Worm (Caenorhabditis elegans) whole organism, early embryonic: ENCODE results near the gene str-207.

Experiments used
- B0310.2 ChIP-seq: sonication (generic microtip); optimal IDR thresholded peaks from 2 replicates; lab custom pipeline; 2016; ENCODE audit warnings: mild to moderate bottlenecking, missing genetic modification characterization, missing compliant biosample characterization
- F13C5.2 ChIP-seq: sonication (generic microtip); optimal IDR thresholded peaks from 2 replicates; lab custom pipeline; 2017; ENCODE audit warnings: mild to moderate bottlenecking, missing genetic modification characterization, inconsistent platforms, missing compliant biosample characterization
- aly-1 ChIP-seq: sonication (generic microtip); optimal IDR thresholded peaks from 2 replicates; lab custom pipeline; 2016; ENCODE audit warnings: missing genetic modification characterization, missing compliant biosample characterization
- ama-1 ChIP-seq: fragments of 150-350 bp; optimal IDR thresholded peaks from 2 replicates; lab custom pipeline; 2014
- ceh-13 ChIP-seq: fragments of 200-800 bp; sonication (Bioruptor generic); optimal IDR thresholded peaks from 2 replicates; lab custom pipeline; 2018; ENCODE audit warnings: mild to moderate bottlenecking, missing genetic modification characterization, missing compliant biosample characterization
- ceh-36 ChIP-seq: sonication (generic microtip); optimal IDR thresholded peaks from 2 replicates; lab custom pipeline; 2016; ENCODE audit warnings: missing genetic modification characterization, inconsistent platforms, missing compliant biosample characterization
- ets-7 ChIP-seq: sonication (generic microtip); optimal IDR thresholded peaks from 2 replicates; lab custom pipeline; 2016; ENCODE audit warnings: missing genotype, missing genetic modification characterization, missing compliant biosample characterization
- flt-1 ChIP-seq: fragments of 200-800 bp; sonication (Bioruptor generic); IDR thresholded peaks from 2 replicates; pipeline ENCODE4 v1.3.6; 2022; ENCODE audit warnings: missing genetic modification characterization, missing compliant biosample characterization
- hmbx-1 ChIP-seq: sonication (generic microtip); optimal IDR thresholded peaks from 2 replicates; lab custom pipeline; 2016; ENCODE audit warnings: mild to moderate bottlenecking, missing genetic modification characterization, missing compliant biosample characterization
- hmg-4 ChIP-seq: fragments of 200-800 bp; sonication (Bioruptor generic); optimal IDR thresholded peaks from 2 replicates; lab custom pipeline; 2018; ENCODE audit warnings: mild to moderate bottlenecking, missing genetic modification characterization, missing compliant biosample characterization
- hnd-1 ChIP-seq: sonication (generic microtip); optimal IDR thresholded peaks from 2 replicates; lab custom pipeline; 2016; ENCODE audit warnings: missing genetic modification characterization, missing compliant biosample characterization
- pes-1 ChIP-seq: fragments of 200-800 bp; sonication (Bioruptor generic); IDR thresholded peaks from 2 replicates; pipeline ENCODE4 v1.3.6; 2022; ENCODE audit warnings: missing genetic modification reagents, missing genetic modification characterization, missing compliant biosample characterization
- scrt-1 ChIP-seq: fragments of 200-800 bp; sonication (Bioruptor generic); IDR thresholded peaks from 2 replicates; pipeline ENCODE4 v1.3.6; 2022; ENCODE audit warnings: missing genetic modification characterization, missing compliant biosample characterization
- sea-1 ChIP-seq: fragments of 200-800 bp; sonication (Bioruptor generic); conservative IDR thresholded peaks from 2 replicates; pipeline ENCODE4 v1.3.6; 2022; ENCODE audit warnings: missing genetic modification characterization, missing compliant biosample characterization
- tbx-11 ChIP-seq: fragments of 200-800 bp; sonication (Bioruptor generic); IDR thresholded peaks from 2 replicates; pipeline ENCODE4 v1.3.6; 2022; ENCODE audit warnings: missing genetic modification characterization, missing compliant biosample characterization
- tbx-37 ChIP-seq: fragments of 200-800 bp; sonication (Bioruptor generic); conservative IDR thresholded peaks from 2 replicates; pipeline ENCODE4 v1.3.6; 2022; ENCODE audit warnings: missing genetic modification reagents, missing genetic modification characterization, missing compliant biosample characterization
- tra-4 ChIP-seq: sonication (generic microtip); optimal IDR thresholded peaks from 2 replicates; lab custom pipeline; 2017; ENCODE audit warnings: missing genetic modification characterization, missing compliant biosample characterization

str-207 gene

DNA sequence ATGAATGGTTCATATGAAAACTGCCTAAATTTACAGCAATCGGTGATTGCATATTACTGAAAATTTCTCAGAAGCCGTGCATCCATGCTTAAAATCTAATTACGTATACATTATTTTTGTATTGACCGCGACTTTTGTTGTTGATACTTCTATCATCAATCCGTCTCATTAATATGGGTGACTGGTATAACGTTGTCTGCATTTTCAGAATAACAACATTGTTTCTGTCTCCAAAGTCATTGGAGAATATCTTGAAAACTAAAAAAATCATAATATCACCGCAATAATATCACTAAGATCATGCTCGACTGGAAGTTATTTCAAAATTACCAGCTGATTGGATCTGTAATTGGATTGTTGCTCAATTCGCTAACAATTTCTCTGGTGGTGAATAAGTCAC, at the start of gene str-207:
Gene str-207, plus strand, starts transcription at position 301 of the 400 bp plus-strand sequence.
- TF ChIP-seq ceh-13 (GFP tag; lab: Kevin White, UChicago) = no peak
- no peak for TF ChIP-seq B0310.2 (tag; lab: Kevin White, UChicago)
- no peak for TF ChIP-seq hnd-1 (tag; lab: Kevin White, UChicago)
- no peak for TF ChIP-seq pes-1 (GFP tag; lab: Robert Waterston, UW)
- no peak for TF ChIP-seq sea-1 (GFP tag; lab: Robert Waterston, UW)
- TF ChIP-seq aly-1 = no peak
- no peak for TF ChIP-seq hmbx-1 (tag; lab: Kevin White, UChicago)
- no peak for TF ChIP-seq F13C5.2 (tag; lab: Kevin White, UChicago)
- TF ChIP-seq flt-1 (GFP tag; lab: Robert Waterston, UW) = no peak
- no peak for TF ChIP-seq tra-4 (tag; lab: Kevin White, UChicago)

- TF ChIP-seq ama-1 (lab: Kevin White, UChicago) (no peak), tbx-37 (GFP tag; lab: Robert Waterston, UW) (no peak)
Measured at ce11 chrV:4903696-4904095, 47.8 kb upstream of the str-207 start, which contains the start of gene ugt-8. ugt-8 (plus strand) TSS chrV:4903930.

- TF ChIP-seq scrt-1 (GFP tag; lab: Robert Waterston, UW) (no peak), pes-1 (GFP tag; lab: Robert Waterston, UW) (no peak), tra-4 (tag; lab: Kevin White, UChicago) (no peak), B0310.2 (tag; lab: Kevin White, UChicago) (no peak), ama-1 (lab: Kevin White, UChicago) (no peak), sea-1 (GFP tag; lab: Robert Waterston, UW) (no peak), aly-1 (no peak)
Measured at ce11 chrV:4905953-4906352, 45.6 kb upstream of the str-207 start, which contains the start of gene ugt-14. ugt-14 (plus strand) TSS chrV:4906253.

DNA sequence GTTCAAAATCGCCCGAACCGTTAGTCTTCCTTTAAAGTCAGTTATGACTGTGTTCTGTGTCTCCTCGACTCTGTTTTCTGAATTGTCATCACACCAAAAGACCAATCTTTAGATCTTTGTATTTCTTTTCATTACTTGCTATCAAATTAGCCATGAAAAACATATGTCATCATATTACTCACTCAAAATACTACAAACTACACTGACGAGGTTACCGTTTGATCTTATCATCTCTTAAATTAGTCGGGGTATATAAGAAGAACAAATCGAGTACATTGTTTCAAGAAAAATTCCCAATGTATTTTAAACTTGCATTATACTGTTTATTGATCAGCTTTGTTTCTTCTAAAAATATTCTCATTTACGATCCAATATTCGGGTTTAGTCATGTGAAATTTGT, 42.9 kb upstream of the str-207 start, which contains the start of gene ugt-13:
Gene ugt-13, plus strand, starts transcription at position 294 of the 400 bp plus-strand sequence.
- TF ChIP-seq F13C5.2 (tag; lab: Kevin White, UChicago) (no peak), scrt-1 (GFP tag; lab: Robert Waterston, UW) (no peak), ets-7 (tag; lab: Kevin White, UChicago) (no peak), aly-1 (no peak), B0310.2 (tag; lab: Kevin White, UChicago) (no peak), hmg-4 (GFP tag; lab: Kevin White, UChicago) (no peak), hnd-1 (tag; lab: Kevin White, UChicago) (no peak), sea-1 (GFP tag; lab: Robert Waterston, UW) (no peak), pes-1 (GFP tag; lab: Robert Waterston, UW) (no peak), ceh-36 (tag; lab: Kevin White, UChicago) (no peak), flt-1 (GFP tag; lab: Robert Waterston, UW) (no peak)

ce11 chrV:4912313-4912712, 39.2 kb upstream of the str-207 start, which contains the start of gene H23N18.5:
H23N18.5 (minus strand) TSS chrV:4912381.
- TF ChIP-seq tra-4 (tag; lab: Kevin White, UChicago) = no peak
- TF ChIP-seq sea-1 (GFP tag; lab: Robert Waterston, UW) = no peak
- no peak for TF ChIP-seq pes-1 (GFP tag; lab: Robert Waterston, UW)
- no peak for TF ChIP-seq scrt-1 (GFP tag; lab: Robert Waterston, UW)
- no peak for TF ChIP-seq tbx-37 (GFP tag; lab: Robert Waterston, UW)
- no peak for TF ChIP-seq ama-1 (lab: Kevin White, UChicago)
- no peak for TF ChIP-seq hmg-4 (GFP tag; lab: Kevin White, UChicago)
- no peak for TF ChIP-seq ceh-13 (GFP tag; lab: Kevin White, UChicago)
- TF ChIP-seq ceh-36 (tag; lab: Kevin White, UChicago) = no peak
- no peak for TF ChIP-seq aly-1
- TF ChIP-seq flt-1 (GFP tag; lab: Robert Waterston, UW) = no peak
- TF ChIP-seq ets-7 (tag; lab: Kevin White, UChicago) = no peak
- TF ChIP-seq hnd-1 (tag; lab: Kevin White, UChicago) = no peak
- no peak for TF ChIP-seq hmbx-1 (tag; lab: Kevin White, UChicago)
- TF ChIP-seq tbx-11 (GFP tag; lab: Robert Waterston, UW) = no peak
- no peak for TF ChIP-seq F13C5.2 (tag; lab: Kevin White, UChicago)
- no peak for TF ChIP-seq B0310.2 (tag; lab: Kevin White, UChicago)

ce11 chrV:4913853-4914252, 37.7 kb upstream of the str-207 start:
- no peak for TF ChIP-seq ceh-36 (tag; lab: Kevin White, UChicago)
- no peak for TF ChIP-seq flt-1 (GFP tag; lab: Robert Waterston, UW)
- TF ChIP-seq ceh-13 (GFP tag; lab: Kevin White, UChicago) = no peak
- TF ChIP-seq hmbx-1 (tag; lab: Kevin White, UChicago) = no peak
- TF ChIP-seq aly-1 = no peak
- no peak for TF ChIP-seq pes-1 (GFP tag; lab: Robert Waterston, UW)
- TF ChIP-seq sea-1 (GFP tag; lab: Robert Waterston, UW) = no peak
- no peak for TF ChIP-seq tbx-37 (GFP tag; lab: Robert Waterston, UW)
- no peak for TF ChIP-seq tbx-11 (GFP tag; lab: Robert Waterston, UW)
- TF ChIP-seq F13C5.2 (tag; lab: Kevin White, UChicago) = no peak
- TF ChIP-seq ama-1 (lab: Kevin White, UChicago) = no peak
- no peak for TF ChIP-seq hnd-1 (tag; lab: Kevin White, UChicago)
- no peak for TF ChIP-seq hmg-4 (GFP tag; lab: Kevin White, UChicago)
- no peak for TF ChIP-seq ets-7 (tag; lab: Kevin White, UChicago)
- no peak for TF ChIP-seq scrt-1 (GFP tag; lab: Robert Waterston, UW)
- TF ChIP-seq B0310.2 (tag; lab: Kevin White, UChicago) = no peak
- TF ChIP-seq tra-4 (tag; lab: Kevin White, UChicago) = no peak

DNA sequence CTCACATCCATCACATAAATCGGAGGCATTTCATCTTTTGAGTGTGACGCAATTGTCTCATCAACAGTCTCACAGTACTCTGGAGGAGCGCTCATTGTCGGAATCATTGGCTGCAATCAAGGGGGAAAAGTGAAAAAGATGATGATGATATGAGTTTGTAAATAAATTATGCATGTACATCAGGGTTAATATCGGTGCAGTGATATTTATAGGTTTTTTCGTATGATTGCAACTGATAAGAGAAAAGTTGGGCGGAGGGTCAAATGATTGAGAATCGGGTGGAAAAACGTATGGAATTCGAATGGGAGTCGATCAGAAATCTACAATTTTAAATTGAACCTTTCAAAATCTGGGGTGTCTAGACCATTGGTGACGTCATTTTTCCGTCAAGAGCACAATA, 36.7 kb upstream of the str-207 start, which contains the start of gene H23N18.6:
Gene H23N18.6, minus strand, starts transcription at position 201 of the 400 bp plus-strand sequence.
- no peak for TF ChIP-seq hmg-4 (GFP tag; lab: Kevin White, UChicago)
- no peak for TF ChIP-seq ama-1 (lab: Kevin White, UChicago)
- no peak for TF ChIP-seq tbx-37 (GFP tag; lab: Robert Waterston, UW)
- no peak for TF ChIP-seq ets-7 (tag; lab: Kevin White, UChicago)
- no peak for TF ChIP-seq tbx-11 (GFP tag; lab: Robert Waterston, UW)
- TF ChIP-seq sea-1 (GFP tag; lab: Robert Waterston, UW) = no peak
- no peak for TF ChIP-seq hmbx-1 (tag; lab: Kevin White, UChicago)
- no peak for TF ChIP-seq flt-1 (GFP tag; lab: Robert Waterston, UW)
- TF ChIP-seq tra-4 (tag; lab: Kevin White, UChicago) = no peak
- no peak for TF ChIP-seq scrt-1 (GFP tag; lab: Robert Waterston, UW)
- no peak for TF ChIP-seq aly-1
- no peak for TF ChIP-seq hnd-1 (tag; lab: Kevin White, UChicago)
- TF ChIP-seq ceh-36 (tag; lab: Kevin White, UChicago) = no peak
- no peak for TF ChIP-seq pes-1 (GFP tag; lab: Robert Waterston, UW)
- TF ChIP-seq F13C5.2 (tag; lab: Kevin White, UChicago) = no peak
- TF ChIP-seq ceh-13 (GFP tag; lab: Kevin White, UChicago) = no peak
- TF ChIP-seq B0310.2 (tag; lab: Kevin White, UChicago) = no peak
